Worm (Caenorhabditis elegans) whole organism, midembryonic: ENCODE measurements around the gene immp-2.

Experiments used
- T22C8.4 ChIP-seq: fragments of 200-800 bp; sonication (Bioruptor generic); IDR thresholded peaks from 2 replicates; pipeline ENCODE4 v1.3.6; 2022; ENCODE audit warnings: missing genetic modification characterization, missing compliant biosample characterization
- cog-1 ChIP-seq: sonication (generic microtip); optimal IDR thresholded peaks from 2 replicates; lab custom pipeline; 2016; ENCODE audit warnings: missing genetic modification characterization, missing compliant biosample characterization
- flt-1 ChIP-seq: fragments of 200-800 bp; sonication (Bioruptor generic); IDR thresholded peaks from 2 replicates; pipeline ENCODE4 v1.3.6; 2022; ENCODE audit warnings: missing genetic modification characterization, missing compliant biosample characterization
- klf-2 ChIP-seq: fragments of 200-800 bp; sonication (Bioruptor generic); conservative IDR thresholded peaks from 2 replicates; pipeline ENCODE4 v1.3.6; 2022; ENCODE audit warnings: missing genetic modification reagents, missing genetic modification characterization, missing compliant biosample characterization
- med-1 ChIP-seq: sonication (generic microtip); optimal IDR thresholded peaks from 2 replicates; lab custom pipeline; 2017; ENCODE audit warnings: missing genetic modification characterization, mild to moderate bottlenecking, missing compliant biosample characterization, antibody characterized with exemption, missing genetic modification reagents; ENCODE audit not compliant: insufficient read depth
- ref-1 ChIP-seq: fragments of 200-800 bp; sonication (Bioruptor generic); conservative IDR thresholded peaks from 2 replicates; pipeline ENCODE4 v1.3.6; 2022; ENCODE audit warnings: missing genetic modification reagents, missing genetic modification characterization, missing compliant biosample characterization
- tab-1 ChIP-seq: fragments of 200-800 bp; sonication (Bioruptor generic); IDR thresholded peaks from 2 replicates; pipeline ENCODE4 v1.3.6; 2022; ENCODE audit warnings: missing genetic modification characterization, missing compliant biosample characterization
- ztf-23 ChIP-seq: fragments of 200-800 bp; sonication (Bioruptor generic); IDR thresholded peaks from 2 replicates; pipeline ENCODE4 v1.3.6; 2022; ENCODE audit warnings: missing genetic modification reagents, missing genetic modification characterization, missing compliant biosample characterization
- ztf-29 ChIP-seq: fragments of 200-800 bp; sonication (Bioruptor generic); IDR thresholded peaks from 2 replicates; pipeline ENCODE4 v1.3.6; 2022; ENCODE audit warnings: missing genetic modification reagents, missing genetic modification characterization, missing compliant biosample characterization

- TF ChIP-seq klf-2 (GFP tag; lab: Robert Waterston, UW): no peak
- no peak for TF ChIP-seq tab-1 (GFP tag; lab: Robert Waterston, UW)
- TF ChIP-seq med-1: no peak
- no peak for TF ChIP-seq flt-1 (GFP tag; lab: Robert Waterston, UW)
- no peak for TF ChIP-seq ref-1 (GFP tag; lab: Robert Waterston, UW)
- TF ChIP-seq cog-1 (tag; lab: Kevin White, UChicago): peak; percentile 57
- no peak for TF ChIP-seq ztf-29 (GFP tag; lab: Robert Waterston, UW)
- no peak for TF ChIP-seq ztf-23
- no peak for TF ChIP-seq T22C8.4 (GFP tag; lab: Robert Waterston, UW)
Observed at ce11 chrIV:957820-958219, 47.8 kb downstream of the immp-2 start.
